Fruit fly (Drosophila melanogaster) whole organism, embryonic: Measurements from ENCODE around the gene Torsin.

Experiments used
- CG11504 ChIP-seq: fragments of 200-800 bp; sonication (Bioruptor generic); optimal IDR thresholded peaks from 3 replicates; lab custom pipeline; 2019; ENCODE audit warnings: missing biosample characterization, mild to moderate bottlenecking, missing genetic modification characterization, moderate library complexity
- CG11696 ChIP-seq: fragments of 200-800 bp; sonication (Bioruptor generic); IDR thresholded peaks from 2 replicates; pipeline ENCODE4 v1.3.6; 2022; ENCODE audit warnings: missing biosample characterization, missing genetic modification characterization
- CG12769 ChIP-seq: fragments of 200-800 bp; sonication (Bioruptor generic); optimal IDR thresholded peaks from 2 replicates; lab custom pipeline; 2019; ENCODE audit warnings: missing biosample characterization, mild to moderate bottlenecking, missing genetic modification characterization, moderate library complexity
- CG13296 ChIP-seq: fragments of 200-800 bp; sonication (Bioruptor generic); optimal IDR thresholded peaks from 3 replicates; lab custom pipeline; 2018; ENCODE audit warnings: missing biosample characterization, mild to moderate bottlenecking, missing genetic modification characterization
- CG14014 ChIP-seq: fragments of 200-800 bp; sonication (Bioruptor generic); IDR thresholded peaks from 2 replicates; pipeline ENCODE4 v1.3.6; 2022; ENCODE audit warnings: missing biosample characterization, missing genetic modification characterization
- CG15601 ChIP-seq: fragments of 200-800 bp; sonication (Bioruptor generic); optimal IDR thresholded peaks from 3 replicates; lab custom pipeline; 2019; ENCODE audit warnings: missing biosample characterization, mild to moderate bottlenecking, missing genetic modification characterization, moderate library complexity
- CG17385 ChIP-seq: fragments of 200-800 bp; sonication (Bioruptor generic); optimal IDR thresholded peaks from 3 replicates; lab custom pipeline; 2018; ENCODE audit warnings: missing biosample characterization, mild to moderate bottlenecking, missing genetic modification characterization
- CG17912 ChIP-seq: fragments of 200-800 bp; sonication (Bioruptor generic); optimal IDR thresholded peaks from 2 replicates; lab custom pipeline; 2018; ENCODE audit warnings: missing biosample characterization, mild to moderate bottlenecking, missing genetic modification characterization
- CG18599 ChIP-seq: fragments of 200-800 bp; sonication (Bioruptor generic); optimal IDR thresholded peaks from 3 replicates; lab custom pipeline; 2017; ENCODE audit warnings: missing biosample characterization, missing genetic modification characterization, mild to moderate bottlenecking, moderate library complexity, missing genetic modification reagents
- CG31388 ChIP-seq: fragments of 200-800 bp; sonication (Bioruptor generic); optimal IDR thresholded peaks from 2 replicates; lab custom pipeline; 2016; ENCODE audit warnings: missing biosample characterization, missing genetic modification characterization
- CG7928 ChIP-seq: fragments of 200-800 bp; sonication (Bioruptor generic); optimal IDR thresholded peaks from 2 replicates; lab custom pipeline; 2017; ENCODE audit warnings: missing biosample characterization, mild to moderate bottlenecking, missing genetic modification characterization
- CG8281 ChIP-seq: fragments of 200-800 bp; sonication (Bioruptor generic); optimal IDR thresholded peaks from 2 replicates; lab custom pipeline; 2018; ENCODE audit warnings: missing biosample characterization, mild to moderate bottlenecking, missing genetic modification characterization, moderate library complexity
- CHES-1-like ChIP-seq: fragments of 200-800 bp; sonication (Bioruptor generic); optimal IDR thresholded peaks from 2 replicates; lab custom pipeline; 2016; ENCODE audit warnings: missing biosample characterization, missing genetic modification characterization
- HLH4C ChIP-seq: fragments of 200-800 bp; sonication (Bioruptor generic); IDR thresholded peaks from 3 replicates; pipeline ENCODE4 v1.3.6; 2022; ENCODE audit warnings: missing biosample characterization, missing genetic modification characterization; ENCODE audit not compliant: partially characterized antibody
- HLHmδ ChIP-seq: fragments of 200-800 bp; sonication (Bioruptor generic); optimal IDR thresholded peaks from 2 replicates; lab custom pipeline; 2018; ENCODE audit warnings: missing biosample characterization, mild to moderate bottlenecking, missing genetic modification characterization, moderate library complexity
- Hr51 ChIP-seq, 2 experiments: fragments of 200-800 bp; sonication (Bioruptor generic); optimal IDR thresholded peaks; 2 replicates in 1 of 2; 3 replicates in 1 of 2; lab custom pipeline; 2016 to 2018; ENCODE audit warnings: missing biosample characterization in 2 of 2, missing genetic modification characterization in 2 of 2, mild to moderate bottlenecking in 1 of 2, moderate library complexity in 1 of 2
- Med ChIP-seq: fragments of 200-800 bp; sonication (Bioruptor generic); peaks from one replicate; lab custom pipeline; 2016; ENCODE audit warnings: missing biosample characterization, missing genetic modification characterization, mild to moderate bottlenecking, inconsistent platforms, moderate library complexity
- Nf-YA ChIP-seq: fragments of 200-800 bp; sonication (Bioruptor generic); IDR thresholded peaks from 2 replicates; pipeline ENCODE4 v1.3.6; 2022; ENCODE audit warnings: missing biosample characterization, missing genetic modification characterization
- Ptx1 ChIP-seq: fragments of 200-800 bp; sonication (Bioruptor generic); IDR thresholded peaks from 2 replicates; pipeline ENCODE4 v1.3.6; 2022; ENCODE audit warnings: missing biosample characterization, missing genetic modification characterization
- Sox100B ChIP-seq: fragments of 200-800 bp; sonication (Bioruptor generic); optimal IDR thresholded peaks from 3 replicates; lab custom pipeline; 2018; ENCODE audit warnings: missing biosample characterization, mild to moderate bottlenecking, missing genetic modification characterization
- Sox102F ChIP-seq: fragments of 200-800 bp; sonication (Bioruptor generic); optimal IDR thresholded peaks from 2 replicates; lab custom pipeline; 2018; ENCODE audit warnings: missing biosample characterization, mild to moderate bottlenecking, missing genetic modification characterization, moderate library complexity
- TFAM ChIP-seq: fragments of 200-800 bp; sonication (Bioruptor generic); optimal IDR thresholded peaks from 2 replicates; lab custom pipeline; 2017; ENCODE audit warnings: missing biosample characterization, missing genetic modification characterization, inconsistent platforms
- Taf1 ChIP-seq: fragments of 200-800 bp; sonication (Bioruptor generic); IDR thresholded peaks from 2 replicates; pipeline ENCODE4 v1.3.6; 2022; ENCODE audit warnings: missing biosample characterization, missing genetic modification characterization
- al ChIP-seq: fragments of 200-800 bp; sonication (Bioruptor generic); IDR thresholded peaks from 2 replicates; pipeline ENCODE4 v1.3.6; 2022; ENCODE audit warnings: missing biosample characterization, missing genetic modification characterization
- ato ChIP-seq: fragments of 200-800 bp; sonication (Bioruptor generic); IDR thresholded peaks from 2 replicates; pipeline ENCODE4 v1.3.6; 2022; ENCODE audit warnings: missing biosample characterization, missing genetic modification characterization; ENCODE audit not compliant: partially characterized antibody
- bab2 ChIP-seq: fragments of 200-800 bp; sonication (Bioruptor generic); optimal IDR thresholded peaks from 2 replicates; lab custom pipeline; 2016; ENCODE audit warnings: missing biosample characterization, missing genetic modification characterization
- chinmo ChIP-seq: fragments of 200-800 bp; sonication (Bioruptor generic); IDR thresholded peaks from 4 replicates; pipeline ENCODE4 v1.3.6; 2022; ENCODE audit warnings: missing biosample characterization, missing genetic modification characterization; ENCODE audit not compliant: partially characterized antibody
- danr ChIP-seq: fragments of 200-800 bp; sonication (Bioruptor generic); IDR thresholded peaks from 2 replicates; pipeline ENCODE4 v1.3.6; 2022; ENCODE audit warnings: missing biosample characterization, missing genetic modification characterization
- dati ChIP-seq: fragments of 200-800 bp; sonication (Bioruptor generic); IDR thresholded peaks from 2 replicates; pipeline ENCODE4 v1.3.6; 2022; ENCODE audit warnings: missing biosample characterization, missing genetic modification characterization
- exex ChIP-seq: fragments of 200-800 bp; sonication (Bioruptor generic); optimal IDR thresholded peaks from 4 replicates; lab custom pipeline; 2018; ENCODE audit warnings: missing biosample characterization, mild to moderate bottlenecking, missing genetic modification characterization, moderate library complexity
- eyg ChIP-seq: fragments of 200-800 bp; sonication (Bioruptor generic); optimal IDR thresholded peaks from 3 replicates; lab custom pipeline; 2016; ENCODE audit warnings: missing biosample characterization, missing genetic modification characterization
- fru ChIP-seq: fragments of >200 bp; optimal IDR thresholded peaks from 2 replicates; lab custom pipeline; 2017
- fu2 ChIP-seq: fragments of 200-800 bp; sonication (Bioruptor generic); optimal IDR thresholded peaks from 2 replicates; lab custom pipeline; 2016; ENCODE audit warnings: missing biosample characterization, missing genetic modification characterization
- gce ChIP-seq: fragments of 200-800 bp; sonication (Bioruptor generic); IDR thresholded peaks from 3 replicates; pipeline ENCODE4 v1.3.6; 2022; ENCODE audit warnings: missing biosample characterization, missing genetic modification characterization
- gfzf ChIP-seq: fragments of 200-800 bp; sonication (Bioruptor generic); optimal IDR thresholded peaks from 2 replicates; lab custom pipeline; 2016; ENCODE audit warnings: missing biosample characterization, mild to moderate bottlenecking, missing genetic modification characterization, moderate library complexity
- hkb ChIP-seq, 2 experiments: fragments of 200-800 bp in 1 of 2; fragments of >200 bp in 1 of 2; sonication (Bioruptor generic) in 1 of 2; IDR thresholded peaks in 1 of 2; optimal IDR thresholded peaks in 1 of 2; 2 replicates each; pipeline versions ENCODE4 v1.3.6 to Lab custom; 2017 to 2022; ENCODE audit warnings: missing biosample characterization in 1 of 2, missing genetic modification characterization in 1 of 2
- lab ChIP-seq: fragments of 200-800 bp; sonication (Bioruptor generic); optimal IDR thresholded peaks from 3 replicates; lab custom pipeline; 2017; ENCODE audit warnings: missing biosample characterization, missing genetic modification characterization, mild to moderate bottlenecking, moderate library complexity, missing genetic modification reagents
- lola ChIP-seq, 3 experiments: fragments of >200 bp in 2 of 3; fragments of 200-800 bp in 1 of 3; sonication (Bioruptor generic) in 1 of 3; optimal IDR thresholded peaks; 2 replicates each; lab custom pipeline; 2017 to 2019; ENCODE audit warnings: missing biosample characterization in 3 of 3, missing genetic modification characterization in 3 of 3, mild to moderate bottlenecking in 1 of 3, moderate library complexity in 1 of 3
- lov ChIP-seq, 2 experiments: fragments of 200-800 bp in 1 of 2; fragments of >200 bp in 1 of 2; sonication (Bioruptor generic) in 1 of 2; IDR thresholded peaks in 1 of 2; optimal IDR thresholded peaks in 1 of 2; 2 replicates in 1 of 2; 3 replicates in 1 of 2; pipeline versions ENCODE4 v1.3.6 to Lab custom; 2017 to 2022; ENCODE audit warnings: missing biosample characterization in 1 of 2, missing genetic modification characterization in 1 of 2
- org-1 ChIP-seq: fragments of 200-800 bp; sonication (Bioruptor generic); optimal IDR thresholded peaks from 2 replicates; lab custom pipeline; 2017; ENCODE audit warnings: missing biosample characterization, missing genetic modification characterization
- phol ChIP-seq: fragments of 200-800 bp; sonication (Bioruptor generic); optimal IDR thresholded peaks from 3 replicates; lab custom pipeline; 2018; ENCODE audit warnings: missing biosample characterization, mild to moderate bottlenecking, missing genetic modification characterization, moderate library complexity
- pros ChIP-seq: fragments of 200-800 bp; sonication (Bioruptor generic); optimal IDR thresholded peaks from 3 replicates; lab custom pipeline; 2019; ENCODE audit warnings: missing biosample characterization, mild to moderate bottlenecking, missing genetic modification characterization, moderate library complexity
- sd ChIP-seq: fragments of 200-800 bp; sonication (Bioruptor generic); optimal IDR thresholded peaks from 3 replicates; lab custom pipeline; 2018; ENCODE audit warnings: missing biosample characterization, mild to moderate bottlenecking, missing genetic modification characterization, moderate library complexity
- sna ChIP-seq: fragments of 200-800 bp; sonication (Bioruptor generic); IDR thresholded peaks from 2 replicates; pipeline ENCODE4 v1.3.6; 2022; ENCODE audit warnings: missing biosample characterization, missing genetic modification characterization; ENCODE audit not compliant: partially characterized antibody
- stc ChIP-seq: fragments of 200-800 bp; sonication (Bioruptor generic); IDR thresholded peaks from 2 replicates; pipeline ENCODE4 v1.3.6; 2022; ENCODE audit warnings: missing biosample characterization, missing genetic modification characterization
- tgo ChIP-seq: fragments of 200-800 bp; sonication (Bioruptor generic); IDR thresholded peaks from 3 replicates; pipeline ENCODE4 v1.3.6; 2022; ENCODE audit warnings: missing biosample characterization, missing genetic modification characterization
- wdn ChIP-seq: fragments of 200-800 bp; sonication (Bioruptor generic); IDR thresholded peaks from 2 replicates; pipeline ENCODE4 v1.3.6; 2022; ENCODE audit warnings: missing biosample characterization, missing genetic modification characterization

Gene Torsin

dm6 chrX:4678913-4679812 lies 29.3 kb upstream of the Torsin start, which contains the start of gene fzr:
fzr (minus strand) TSS chrX:4679537.
- TF ChIP-seq fu2 (GFP tag; lab: Kevin White, UChicago) (no peak), CG18599 (GFP tag; lab: Kevin White, UChicago) (no peak), gfzf (GFP tag; lab: Kevin White, UChicago) (peak; percentile 91), stc (GFP tag; lab: Robert Waterston, UW) (no peak), Ptx1 (0 out of 2 replicates have a peak, but pooled peaks have one; percentile 13), CG11504 (tag; lab: Kevin White, UChicago) (no peak), CG17912 (GFP tag; lab: Kevin White, UChicago) (no peak), CG7928 (GFP tag; lab: Kevin White, UChicago) (no peak), lola (GFP tag; optimal IDR thresholded peaks at IDR 0.05; lab: Kevin White, UChicago) (no peak), HLH4C (peak; percentile 36; the same call in 1 of the 3 replicates), pros (GFP tag; lab: Kevin White, UChicago) (peak; percentile 49), al (GFP tag; lab: Robert Waterston, UW) (no peak), CG8281 (no peak), CG13296 (GFP tag; lab: Kevin White, UChicago) (no peak), phol (tag; lab: Kevin White, UChicago) (no peak), CHES-1-like (no peak), org-1 (GFP tag; lab: Kevin White, UChicago) (no peak), tgo (GFP tag; lab: Robert Waterston, UW) (no peak), Med (GFP tag; lab: Kevin White, UChicago) (peak; percentile 14), danr (no peak), fru (lab: Kevin White, UChicago) (no peak), Hr51 (GFP tag; optimal IDR thresholded peaks at IDR 0.05; lab: Kevin White, UChicago) (no peak), chinmo (GFP tag; lab: Robert Waterston, UW) (no peak), exex (no peak), ato (GFP tag; lab: Robert Waterston, UW) (no peak), Nf-YA (no peak), CG11696 (GFP tag; lab: Robert Waterston, UW) (no peak), CG15601 (tag; lab: Kevin White, UChicago) (no peak), TFAM (no peak), Sox102F (GFP tag; lab: Kevin White, UChicago) (no peak), HLHmδ (no peak), Taf1 (GFP tag; lab: Robert Waterston, UW) (no peak), Sox100B (GFP tag; lab: Kevin White, UChicago) (no peak), eyg (GFP tag; lab: Kevin White, UChicago) (no peak), lov (optimal IDR thresholded peaks at IDR 0.05; lab: Kevin White, UChicago) (no peak), lov (GFP tag; IDR thresholded peaks at IDR 0.05; lab: Robert Waterston, UW) (no peak), gce (GFP tag; lab: Robert Waterston, UW) (no peak), wdn (GFP tag; lab: Robert Waterston, UW) (no peak), CG14014 (no peak), sna (GFP tag; lab: Robert Waterston, UW) (no peak), dati (GFP tag; lab: Robert Waterston, UW) (no peak), CG17385 (GFP tag; lab: Kevin White, UChicago) (no peak), hkb (optimal IDR thresholded peaks at IDR 0.05; lab: Kevin White, UChicago) (no peak), hkb (GFP tag; IDR thresholded peaks at IDR 0.05; lab: Robert Waterston, UW) (no peak), CG31388 (GFP tag; lab: Kevin White, UChicago) (no peak), sd (tag; lab: Kevin White, UChicago) (no peak), CG12769 (tag; lab: Kevin White, UChicago) (no peak), lab (GFP tag; lab: Kevin White, UChicago) (no peak), bab2 (GFP tag; lab: Kevin White, UChicago) (no peak)
